Worm (Caenorhabditis elegans): ENCODE results near the gene dsl-7.

dsl-7 gene

ce11 chrV:13008825-13009224 lies 15.9 kb downstream of the dsl-7 start, which contains the start of gene F15B9.10:
TSS of gene F15B9.10 (minus strand) at chrV:13008925.
- TF ChIP-seq mdl-1 (tag; optimal IDR thresholded peaks at IDR 0.05) (no peak), ztf-11 (tag; optimal IDR thresholded peaks at IDR 0.05) (no peak), ceh-16 (tag; optimal IDR thresholded peaks at IDR 0.05) (no peak), egl-27 (tag; optimal IDR thresholded peaks at IDR 0.05) (no peak), ceh-28 (tag; optimal IDR thresholded peaks at IDR 0.05) (no peak), lin-39 (tag; optimal IDR thresholded peaks at IDR 0.05) (no peak), fkh-2 (tag; optimal IDR thresholded peaks at IDR 0.05) (no peak), ztf-4 (tag; optimal IDR thresholded peaks at IDR 0.05) (no peak), unc-62 (GFP tag; optimal IDR thresholded peaks at IDR 0.05) (no peak), nhr-43 (tag; optimal IDR thresholded peaks at IDR 0.05; ENCODE audit: poor library complexity, severe bottlenecking) (no peak)

ce11 chrV:13009271-13009670 lies 16.3 kb downstream of the dsl-7 start:
- TF ChIP-seq pha-4 (tag; optimal IDR thresholded peaks at IDR 0.05), result no peak
- TF ChIP-seq tbx-2 (tag; optimal IDR thresholded peaks at IDR 0.05), result no peak
- no peak for TF ChIP-seq mdl-1 (tag; optimal IDR thresholded peaks at IDR 0.05)
- no peak for TF ChIP-seq nfya-1 (tag; optimal IDR thresholded peaks at IDR 0.05; ENCODE audit: insufficient read depth)
- no peak for TF ChIP-seq nhr-11 (tag; optimal IDR thresholded peaks at IDR 0.05)
- TF ChIP-seq eor-1 (tag; optimal IDR thresholded peaks at IDR 0.05), result no peak

ce11 chrV:13009843-13010242 lies 16.9 kb downstream of the dsl-7 start:
- TF ChIP-seq elt-2 (tag; optimal IDR thresholded peaks at IDR 0.05), result peak; percentile 25
- no peak for TF ChIP-seq nhr-12 (tag; optimal IDR thresholded peaks at IDR 0.05)
- no peak for TF ChIP-seq lsy-12 (tag; optimal IDR thresholded peaks at IDR 0.05)
- TF ChIP-seq nfya-1 (tag; optimal IDR thresholded peaks at IDR 0.05; ENCODE audit: insufficient read depth), result peak; percentile 58
- TF ChIP-seq nhr-28 (tag; optimal IDR thresholded peaks at IDR 0.05), result no peak
- peak; percentile 23 for TF ChIP-seq egl-5 (tag; optimal IDR thresholded peaks at IDR 0.05)
- TF ChIP-seq nhr-25 (tag; optimal IDR thresholded peaks at IDR 0.05), result peak; percentile 1
- no peak for TF ChIP-seq fos-1 (tag; optimal IDR thresholded peaks at IDR 0.05)
- TF ChIP-seq skn-1 (tag; optimal IDR thresholded peaks at IDR 0.05), result no peak
- TF ChIP-seq ceh-28 (tag; optimal IDR thresholded peaks at IDR 0.05), result peak; percentile 14
- TF ChIP-seq pha-4 (tag; optimal IDR thresholded peaks at IDR 0.05), result peak; percentile 2
- no peak for TF ChIP-seq nhr-67 (tag; optimal IDR thresholded peaks at IDR 0.05)
- TF ChIP-seq ceh-82 (tag; optimal IDR thresholded peaks at IDR 0.05), result no peak

- TF ChIP-seq nhr-23 (tag; optimal IDR thresholded peaks at IDR 0.05) (no peak), ceh-28 (tag; optimal IDR thresholded peaks at IDR 0.05) (peak; percentile 22), ama-1 (optimal IDR thresholded peaks at IDR 0.05) (no peak), ztf-4 (tag; optimal IDR thresholded peaks at IDR 0.05) (no peak), pqm-1 (tag; optimal IDR thresholded peaks at IDR 0.05) (peak; percentile 70), jun-1 (tag; optimal IDR thresholded peaks at IDR 0.05) (peak; percentile 26), ztf-11 (tag; optimal IDR thresholded peaks at IDR 0.05) (no peak), mdl-1 (tag; optimal IDR thresholded peaks at IDR 0.05) (no peak), pha-4 (tag; optimal IDR thresholded peaks at IDR 0.05) (peak; percentile 15), nfya-1 (tag; optimal IDR thresholded peaks at IDR 0.05; ENCODE audit: insufficient read depth) (no peak), nhr-11 (tag; optimal IDR thresholded peaks at IDR 0.05) (no peak), unc-62 (GFP tag; optimal IDR thresholded peaks at IDR 0.05) (no peak), sea-2 (GFP tag; optimal IDR thresholded peaks at IDR 0.05) (no peak), R02D3.7 (tag; optimal IDR thresholded peaks at IDR 0.05) (no peak), elt-2 (tag; optimal IDR thresholded peaks at IDR 0.05) (peak; percentile 91)
Observed at ce11 chrV:13011904-13012303, 19.0 kb downstream of the dsl-7 start.

- TF ChIP-seq nhr-76 (tag; optimal IDR thresholded peaks at IDR 0.05) (no peak), nfya-1 (tag; optimal IDR thresholded peaks at IDR 0.05; ENCODE audit: insufficient read depth) (no peak), lin-39 (tag; optimal IDR thresholded peaks at IDR 0.05) (no peak), elt-2 (tag; optimal IDR thresholded peaks at IDR 0.05) (no peak), ceh-16 (tag; optimal IDR thresholded peaks at IDR 0.05) (no peak), nhr-43 (tag; optimal IDR thresholded peaks at IDR 0.05; ENCODE audit: poor library complexity, severe bottlenecking) (no peak), elt-1 (tag; optimal IDR thresholded peaks at IDR 0.05) (no peak), daf-12 (tag; optimal IDR thresholded peaks at IDR 0.05) (no peak), ztf-11 (tag; optimal IDR thresholded peaks at IDR 0.05) (no peak), mml-1 (tag; optimal IDR thresholded peaks at IDR 0.05) (no peak), mdl-1 (tag; optimal IDR thresholded peaks at IDR 0.05) (no peak), sea-2 (GFP tag; optimal IDR thresholded peaks at IDR 0.05) (no peak), nhr-67 (tag; optimal IDR thresholded peaks at IDR 0.05) (no peak), nhr-11 (tag; optimal IDR thresholded peaks at IDR 0.05) (no peak), pha-4 (tag; optimal IDR thresholded peaks at IDR 0.05) (no peak)
Observed at ce11 chrV:13013158-13013557, 20.2 kb downstream of the dsl-7 start, which contains the start of gene try-10. TSS of gene try-10 (minus strand) at chrV:13013258.
